Fruit fly (Drosophila melanogaster) whole organism, pupa: ENCODE measurements around the gene CG14142.

Source experiments
- CG10348 ChIP-seq: fragments of 200-800 bp; sonication (Bioruptor generic); IDR thresholded peaks from 2 replicates; pipeline ENCODE4 v1.3.6; 2022; ENCODE audit warnings: missing biosample characterization, missing genetic modification characterization
- CG12605 ChIP-seq: fragments of 200-800 bp; sonication (Bioruptor generic); IDR thresholded peaks from 2 replicates; pipeline ENCODE4 v1.3.6; 2022; ENCODE audit warnings: missing biosample characterization, missing genetic modification characterization
- CG13204 ChIP-seq: fragments of 200-800 bp; sonication (Bioruptor generic); optimal IDR thresholded peaks from 2 replicates; lab custom pipeline; 2018; ENCODE audit warnings: missing biosample characterization, mild to moderate bottlenecking, missing genetic modification characterization, moderate library complexity
- CG14655 ChIP-seq: fragments of 200-800 bp; sonication (Bioruptor generic); optimal IDR thresholded peaks from 3 replicates; lab custom pipeline; 2017; ENCODE audit warnings: mild to moderate bottlenecking, missing biosample characterization, missing genetic modification reagents, missing genetic modification characterization
- CG15710 ChIP-seq: fragments of 200-800 bp; sonication (Bioruptor generic); optimal IDR thresholded peaks from 2 replicates; lab custom pipeline; 2018; ENCODE audit warnings: missing biosample characterization, mild to moderate bottlenecking, missing genetic modification characterization, moderate library complexity
- CG17806 ChIP-seq: fragments of 200-800 bp; sonication (Bioruptor generic); optimal IDR thresholded peaks from 2 replicates; lab custom pipeline; 2018; ENCODE audit warnings: missing biosample characterization, mild to moderate bottlenecking, missing genetic modification characterization, moderate library complexity
- CG32121 ChIP-seq: fragments of 200-800 bp; sonication (Bioruptor generic); IDR thresholded peaks from 2 replicates; pipeline ENCODE4 v1.3.6; 2022; ENCODE audit warnings: missing biosample characterization, missing genetic modification characterization
- CG34367 ChIP-seq: fragments of 200-800 bp; sonication (Bioruptor generic); optimal IDR thresholded peaks from 2 replicates; lab custom pipeline; 2018; ENCODE audit warnings: missing biosample characterization, mild to moderate bottlenecking, missing genetic modification characterization
- CG4496 ChIP-seq: fragments of 200-800 bp; sonication (Bioruptor generic); IDR thresholded peaks from 3 replicates; pipeline ENCODE4 v1.3.6; 2022; ENCODE audit warnings: missing biosample characterization, missing genetic modification characterization
- CG8159 ChIP-seq: fragments of 200-800 bp; sonication (Bioruptor generic); optimal IDR thresholded peaks from 3 replicates; lab custom pipeline; 2018; ENCODE audit warnings: missing biosample characterization, mild to moderate bottlenecking, missing genetic modification characterization, moderate library complexity
- CG8301 ChIP-seq: fragments of 200-800 bp; sonication (Bioruptor generic); optimal IDR thresholded peaks from 2 replicates; lab custom pipeline; 2018; ENCODE audit warnings: missing biosample characterization, mild to moderate bottlenecking, missing genetic modification characterization
- CG9948 ChIP-seq: fragments of 200-800 bp; sonication (Bioruptor generic); optimal IDR thresholded peaks from 2 replicates; lab custom pipeline; 2018; ENCODE audit warnings: missing biosample characterization, mild to moderate bottlenecking, missing genetic modification characterization, moderate library complexity
- D1 ChIP-seq: fragments of 200-800 bp; sonication (Bioruptor generic); optimal IDR thresholded peaks from 2 replicates; lab custom pipeline; 2018; ENCODE audit warnings: missing biosample characterization, mild to moderate bottlenecking, missing genetic modification characterization, moderate library complexity
- EcR ChIP-seq: fragments of 200-800 bp; sonication (Bioruptor generic); optimal IDR thresholded peaks from 3 replicates; lab custom pipeline; 2019; ENCODE audit warnings: missing biosample characterization, missing genetic modification characterization, mild to moderate bottlenecking, moderate library complexity, missing genetic modification reagents
- Ets98B ChIP-seq: fragments of 200-800 bp; sonication (Bioruptor generic); IDR thresholded peaks from 2 replicates; pipeline ENCODE4 v1.3.6; 2022; ENCODE audit warnings: missing biosample characterization, missing genetic modification characterization
- Pif1A ChIP-seq: fragments of 200-800 bp; sonication (Bioruptor generic); optimal IDR thresholded peaks from 3 replicates; lab custom pipeline; 2016; ENCODE audit warnings: missing biosample characterization, missing genetic modification characterization
- Pif1B ChIP-seq: fragments of 200-800 bp; sonication (Bioruptor generic); optimal IDR thresholded peaks from 3 replicates; lab custom pipeline; 2016; ENCODE audit warnings: missing biosample characterization, missing genetic modification characterization
- Snoo ChIP-seq: fragments of 200-800 bp; sonication (Bioruptor generic); optimal IDR thresholded peaks from 3 replicates; lab custom pipeline; 2017; ENCODE audit warnings: missing biosample characterization, mild to moderate bottlenecking, missing genetic modification characterization, inconsistent platforms
- fd96Ca ChIP-seq: fragments of 200-800 bp; sonication (Bioruptor generic); IDR thresholded peaks from 3 replicates; pipeline ENCODE4 v1.3.6; 2022; ENCODE audit warnings: missing biosample characterization, missing genetic modification characterization
- gl ChIP-seq: fragments of 200-800 bp; sonication (Bioruptor generic); optimal IDR thresholded peaks from 2 replicates; lab custom pipeline; 2018; ENCODE audit warnings: missing biosample characterization, mild to moderate bottlenecking, missing genetic modification characterization
- rn ChIP-seq: fragments of 200-800 bp; sonication (Bioruptor generic); IDR thresholded peaks from 2 replicates; pipeline ENCODE4 v1.3.6; 2022; ENCODE audit warnings: missing biosample characterization, missing genetic modification characterization

The CG14142 gene

dm6 chr3L:11213643-11214042 lies 40.3 kb downstream of the CG14142 start:
- TF ChIP-seq Pif1A (GFP tag; lab: Kevin White, UChicago) (peak; percentile 15), CG8159 (tag; lab: Kevin White, UChicago) (no peak), Snoo (tag; lab: Kevin White, UChicago) (no peak), CG34367 (peak; percentile 10), fd96Ca (GFP tag; lab: Robert Waterston, UW) (no peak), gl (tag; lab: Kevin White, UChicago) (peak; percentile 35), Ets98B (GFP tag; lab: Robert Waterston, UW) (no peak), CG13204 (GFP tag; lab: Kevin White, UChicago) (peak; percentile 28), CG4496 (GFP tag; lab: Robert Waterston, UW) (0 out of 3 replicates have a peak, but pooled peaks have one; percentile 9), CG8301 (tag; lab: Kevin White, UChicago) (no peak), CG14655 (no peak), CG15710 (tag; lab: Kevin White, UChicago) (no peak), D1 (no peak), rn (GFP tag; lab: Robert Waterston, UW) (no peak), CG32121 (no peak), CG9948 (tag; lab: Kevin White, UChicago) (no peak), CG12605 (GFP tag; lab: Robert Waterston, UW) (no peak), EcR (GFP tag; lab: Kevin White, UChicago) (no peak), CG10348 (GFP tag; lab: Robert Waterston, UW) (no peak), Pif1B (GFP tag; lab: Kevin White, UChicago) (no peak)
- TF ChIP-seq, all 21 proteins: peak for 5

- no peak for TF ChIP-seq CG4496 (GFP tag; lab: Robert Waterston, UW)
- TF ChIP-seq CG15710 (tag; lab: Kevin White, UChicago), result peak; percentile 20
- TF ChIP-seq Pif1A (GFP tag; lab: Kevin White, UChicago), result peak; percentile 20
- no peak for TF ChIP-seq EcR (GFP tag; lab: Kevin White, UChicago)
- no peak for TF ChIP-seq rn (GFP tag; lab: Robert Waterston, UW)
- peak; percentile 74 for TF ChIP-seq D1
- no peak for TF ChIP-seq CG17806
- no peak for TF ChIP-seq CG13204 (GFP tag; lab: Kevin White, UChicago)
- TF ChIP-seq Pif1B (GFP tag; lab: Kevin White, UChicago), result peak; percentile 14
- TF ChIP-seq CG8301 (tag; lab: Kevin White, UChicago), result peak; percentile 9
- TF ChIP-seq CG8159 (tag; lab: Kevin White, UChicago), result no peak
- peak; percentile 17 for TF ChIP-seq CG34367
- no peak for TF ChIP-seq CG12605 (GFP tag; lab: Robert Waterston, UW)
- peak; percentile 55 for TF ChIP-seq gl (tag; lab: Kevin White, UChicago)
- TF ChIP-seq CG32121, result no peak; the same call in 1 of the 2 replicates
- no peak; the same call in 2 of the 3 replicates for TF ChIP-seq fd96Ca (GFP tag; lab: Robert Waterston, UW)
- TF ChIP-seq CG10348 (GFP tag; lab: Robert Waterston, UW), result no peak
- peak; percentile 10; the same call in 1 of the 2 replicates for TF ChIP-seq Ets98B (GFP tag; lab: Robert Waterston, UW)
- no peak for TF ChIP-seq Snoo (tag; lab: Kevin White, UChicago)
- no peak for TF ChIP-seq CG14655
- TF ChIP-seq CG9948 (tag; lab: Kevin White, UChicago), result no peak
Observed at dm6 chr3L:11214406-11215243, 41.3 kb downstream of the CG14142 start, which contains the start of gene CG42671. CG42671 (plus strand) TSS chr3L:11214505.

dm6 chr3L:11215244-11216121 lies 42.2 kb downstream of the CG14142 start:
- TF ChIP-seq Ets98B (GFP tag; lab: Robert Waterston, UW) (peak; percentile 98), Pif1B (GFP tag; lab: Kevin White, UChicago) (peak; percentile 93), Snoo (tag; lab: Kevin White, UChicago) (peak; percentile 90), CG9948 (tag; lab: Kevin White, UChicago) (peak; percentile 79), CG14655 (peak; percentile 91), fd96Ca (GFP tag; lab: Robert Waterston, UW) (peak; percentile 98), CG17806 (peak; percentile 83), CG13204 (GFP tag; lab: Kevin White, UChicago) (peak; percentile 10), CG8159 (tag; lab: Kevin White, UChicago) (peak; percentile 91), D1 (peak; percentile 41), CG32121 (peak; percentile 97), CG10348 (GFP tag; lab: Robert Waterston, UW) (peak; percentile 25; the same call in 1 of the 2 replicates), EcR (GFP tag; lab: Kevin White, UChicago) (peak; percentile 73), CG8301 (tag; lab: Kevin White, UChicago) (peak; percentile 91), CG12605 (GFP tag; lab: Robert Waterston, UW) (peak; percentile 97), CG15710 (tag; lab: Kevin White, UChicago) (peak; percentile 90), rn (GFP tag; lab: Robert Waterston, UW) (peak; percentile 88), Pif1A (GFP tag; lab: Kevin White, UChicago) (peak; percentile 97), gl (tag; lab: Kevin White, UChicago) (peak; percentile 60), CG4496 (GFP tag; lab: Robert Waterston, UW) (peak; percentile 98), CG34367 (peak; percentile 82)

- TF ChIP-seq CG32121 (no peak), CG9948 (tag; lab: Kevin White, UChicago) (no peak), D1 (no peak), CG15710 (tag; lab: Kevin White, UChicago) (no peak), EcR (GFP tag; lab: Kevin White, UChicago) (no peak), CG8159 (tag; lab: Kevin White, UChicago) (no peak), CG8301 (tag; lab: Kevin White, UChicago) (no peak), Snoo (tag; lab: Kevin White, UChicago) (no peak), gl (tag; lab: Kevin White, UChicago) (no peak), CG14655 (no peak), CG12605 (GFP tag; lab: Robert Waterston, UW) (no peak), CG10348 (GFP tag; lab: Robert Waterston, UW) (no peak), rn (GFP tag; lab: Robert Waterston, UW) (no peak), fd96Ca (GFP tag; lab: Robert Waterston, UW) (no peak), CG34367 (no peak), CG17806 (no peak), CG4496 (GFP tag; lab: Robert Waterston, UW) (no peak)
Observed at dm6 chr3L:11216219-11216618, 42.9 kb downstream of the CG14142 start.
